Worm (Caenorhabditis elegans) whole organism, young adult: ENCODE measurements around the gene pqn-83.

Experiments
- B0035.1 ChIP-seq: sonication (generic microtip); optimal IDR thresholded peaks from 2 replicates; lab custom pipeline; 2016; ENCODE audit warnings: missing genetic modification characterization, mild to moderate bottlenecking, missing compliant biosample characterization, missing genotype, missing genetic modification reagents
- B0261.1 ChIP-seq: sonication (generic microtip); optimal IDR thresholded peaks from 2 replicates; lab custom pipeline; 2016; ENCODE audit warnings: mild to moderate bottlenecking, missing genetic modification characterization, moderate library complexity, missing compliant biosample characterization
- B0336.3 ChIP-seq: fragments of 200-800 bp; sonication (Bioruptor generic); IDR thresholded peaks from 2 replicates; pipeline ENCODE4 v1.3.6; 2022; ENCODE audit warnings: missing genetic modification characterization, missing compliant biosample characterization
- D2030.7 ChIP-seq: fragments of 200-800 bp; sonication (Bioruptor generic); IDR thresholded peaks from 2 replicates; pipeline ENCODE4 v1.3.6; 2022; ENCODE audit warnings: missing genetic modification reagents, missing genetic modification characterization, missing compliant biosample characterization
- F10E7.11 ChIP-seq: sonication (generic microtip); optimal IDR thresholded peaks from 2 replicates; lab custom pipeline; 2017; ENCODE audit warnings: mild to moderate bottlenecking, missing genetic modification characterization, moderate library complexity, missing compliant biosample characterization
- F23B12.7 ChIP-seq: sonication (generic microtip); optimal IDR thresholded peaks from 2 replicates; lab custom pipeline; 2017; ENCODE audit warnings: missing genetic modification characterization, mild to moderate bottlenecking, missing compliant biosample characterization, antibody characterized with exemption, moderate library complexity; ENCODE audit not compliant: insufficient read depth
- F33H1.4 ChIP-seq: fragments of 200-800 bp; sonication (Bioruptor generic); IDR thresholded peaks from 2 replicates; pipeline ENCODE4 v1.3.6; 2022; ENCODE audit warnings: missing genetic modification reagents, missing genetic modification characterization, missing compliant biosample characterization
- F49E8.2 ChIP-seq: sonication (generic microtip); optimal IDR thresholded peaks from 3 replicates; lab custom pipeline; 2017; ENCODE audit warnings: missing genetic modification characterization, mild to moderate bottlenecking, missing compliant biosample characterization, antibody characterized with exemption, moderate library complexity; ENCODE audit not compliant: insufficient read depth
- F52B5.7 ChIP-seq: sonication (generic microtip); optimal IDR thresholded peaks from 2 replicates; lab custom pipeline; 2016; ENCODE audit warnings: mild to moderate bottlenecking, missing genetic modification characterization, missing compliant biosample characterization
- F55B11.4 ChIP-seq: sonication (generic microtip); optimal IDR thresholded peaks from 2 replicates; lab custom pipeline; 2016; ENCODE audit warnings: missing compliant biosample characterization, missing genetic modification characterization, borderline replicate concordance; ENCODE audit not compliant: insufficient read depth
- Y56A3A.18 ChIP-seq: fragments of 200-800 bp; sonication (Bioruptor generic); IDR thresholded peaks from 2 replicates; pipeline ENCODE4 v1.3.6; 2022; ENCODE audit warnings: missing genetic modification reagents, missing genetic modification characterization, missing compliant biosample characterization
- ZK185.1 ChIP-seq: sonication (generic microtip); optimal IDR thresholded peaks from 2 replicates; lab custom pipeline; 2016; ENCODE audit warnings: mild to moderate bottlenecking, missing genetic modification characterization, missing compliant biosample characterization; ENCODE audit not compliant: poor library complexity, severe bottlenecking
- akir-1 ChIP-seq: fragments of 200-800 bp; sonication (Bioruptor generic); optimal IDR thresholded peaks from 2 replicates; lab custom pipeline; 2018; ENCODE audit warnings: mild to moderate bottlenecking, missing genetic modification characterization, moderate library complexity, missing compliant biosample characterization
- atf-7 ChIP-seq: sonication (generic microtip); optimal IDR thresholded peaks from 2 replicates; lab custom pipeline; 2017; ENCODE audit warnings: mild to moderate bottlenecking, missing genetic modification characterization, missing compliant biosample characterization
- attf-3 ChIP-seq: fragments of 200-800 bp; sonication (Bioruptor generic); conservative IDR thresholded peaks from 2 replicates; pipeline ENCODE4 v1.3.6; 2022; ENCODE audit warnings: missing genetic modification reagents, missing genetic modification characterization, missing compliant biosample characterization
- attf-5 ChIP-seq: fragments of 200-800 bp; sonication (Bioruptor generic); optimal IDR thresholded peaks from 2 replicates; lab custom pipeline; 2018; ENCODE audit warnings: mild to moderate bottlenecking, missing genetic modification characterization, missing compliant biosample characterization
- bed-1 ChIP-seq: fragments of 200-800 bp; sonication (Bioruptor generic); IDR thresholded peaks from 2 replicates; pipeline ENCODE4 v1.3.6; 2022; ENCODE audit warnings: missing genetic modification reagents, missing genetic modification characterization, missing compliant biosample characterization
- ceh-58 ChIP-seq: fragments of 200-800 bp; sonication (Bioruptor generic); IDR thresholded peaks from 2 replicates; pipeline ENCODE4 v1.3.6; 2022; ENCODE audit warnings: missing genetic modification characterization, missing compliant biosample characterization
- chd-7 ChIP-seq: sonication (generic microtip); optimal IDR thresholded peaks from 2 replicates; lab custom pipeline; 2016; ENCODE audit warnings: mild to moderate bottlenecking, missing genetic modification characterization, moderate library complexity, missing compliant biosample characterization
- dox-1 ChIP-seq: fragments of 200-800 bp; sonication (Bioruptor generic); IDR thresholded peaks from 2 replicates; pipeline ENCODE4 v1.3.6; 2022; ENCODE audit warnings: missing genetic modification reagents, missing genetic modification characterization, missing compliant biosample characterization
- dpff-1 ChIP-seq: sonication (generic microtip); optimal IDR thresholded peaks from 2 replicates; lab custom pipeline; 2017; ENCODE audit warnings: mild to moderate bottlenecking, missing genetic modification characterization, missing compliant biosample characterization
- egl-44 ChIP-seq: fragments of 200-800 bp; sonication (Bioruptor generic); IDR thresholded peaks from 2 replicates; pipeline ENCODE4 v1.3.6; 2022; ENCODE audit warnings: missing genetic modification reagents, missing genetic modification characterization, missing compliant biosample characterization
- ekl-4 ChIP-seq: fragments of 200-800 bp; sonication (Bioruptor generic); IDR thresholded peaks from 2 replicates; pipeline ENCODE4 v1.3.6; 2022; ENCODE audit warnings: missing genetic modification reagents, missing genetic modification characterization, missing compliant biosample characterization
- gei-17 ChIP-seq: fragments of 200-800 bp; sonication (Bioruptor generic); optimal IDR thresholded peaks from 2 replicates; lab custom pipeline; 2018; ENCODE audit warnings: mild to moderate bottlenecking, missing genetic modification characterization, missing compliant biosample characterization
- him-1 ChIP-seq: sonication (generic microtip); optimal IDR thresholded peaks from 2 replicates; lab custom pipeline; 2016; ENCODE audit warnings: missing genotype, missing genetic modification reagents, missing genetic modification characterization, missing compliant biosample characterization
- hlh-12 ChIP-seq: sonication (generic microtip); optimal IDR thresholded peaks from 2 replicates; lab custom pipeline; 2016; ENCODE audit warnings: missing genetic modification characterization, missing compliant biosample characterization
- lag-1 ChIP-seq: fragments of 200-800 bp; sonication (Bioruptor generic); IDR thresholded peaks from 2 replicates; pipeline ENCODE4 v1.3.6; 2022; ENCODE audit warnings: missing genetic modification reagents, missing genetic modification characterization, missing compliant biosample characterization
- let-526 ChIP-seq: fragments of 200-800 bp; sonication (Bioruptor generic); IDR thresholded peaks from 2 replicates; pipeline ENCODE4 v1.3.6; 2022; ENCODE audit warnings: missing genetic modification reagents, missing genetic modification characterization, missing compliant biosample characterization
- let-607 ChIP-seq, 2 experiments: fragments of 200-800 bp in 1 of 2; sonication (Bioruptor generic) in 1 of 2; sonication (generic microtip) in 1 of 2; optimal IDR thresholded peaks; 2 replicates each; lab custom pipeline; 2016 to 2018; ENCODE audit warnings: mild to moderate bottlenecking in 2 of 2, missing compliant biosample characterization in 2 of 2, missing genetic modification characterization in 2 of 2, moderate library complexity in 2 of 2, missing genotype in 1 of 2
- lin-54 ChIP-seq: fragments of 200-800 bp; sonication (Bioruptor generic); optimal IDR thresholded peaks from 2 replicates; lab custom pipeline; 2018; ENCODE audit warnings: mild to moderate bottlenecking, missing genetic modification characterization, missing compliant biosample characterization
- madf-10 ChIP-seq: sonication (generic microtip); optimal IDR thresholded peaks from 2 replicates; lab custom pipeline; 2016; ENCODE audit warnings: mild to moderate bottlenecking, missing genetic modification characterization, missing compliant biosample characterization
- madf-6 ChIP-seq: fragments of 200-800 bp; sonication (Bioruptor generic); IDR thresholded peaks from 2 replicates; pipeline ENCODE4 v1.3.6; 2022; ENCODE audit warnings: missing genetic modification reagents, missing genetic modification characterization, missing compliant biosample characterization
- mcd-1 ChIP-seq: fragments of 200-800 bp; sonication (Bioruptor generic); IDR thresholded peaks from 2 replicates; pipeline ENCODE4 v1.3.6; 2022; ENCODE audit warnings: missing genetic modification reagents, missing genetic modification characterization, missing compliant biosample characterization
- mxl-1 ChIP-seq: sonication (generic microtip); optimal IDR thresholded peaks from 2 replicates; lab custom pipeline; 2016; ENCODE audit warnings: missing genetic modification characterization, missing compliant biosample characterization
- nfyb-1 ChIP-seq: fragments of 200-800 bp; sonication (Bioruptor generic); IDR thresholded peaks from 2 replicates; pipeline ENCODE4 v1.3.6; 2022; ENCODE audit warnings: missing genetic modification reagents, missing genetic modification characterization, missing compliant biosample characterization
- nhr-120 ChIP-seq: fragments of 200-800 bp; sonication (Bioruptor generic); IDR thresholded peaks from 2 replicates; pipeline ENCODE4 v1.3.6; 2022; ENCODE audit warnings: missing genetic modification characterization, missing compliant biosample characterization
- nhr-80 ChIP-seq: sonication (generic microtip); optimal IDR thresholded peaks from 2 replicates; lab custom pipeline; 2016; ENCODE audit warnings: missing genetic modification characterization, missing compliant biosample characterization
- nhr-90 ChIP-seq: sonication (generic microtip); optimal IDR thresholded peaks from 2 replicates; lab custom pipeline; 2016; ENCODE audit warnings: missing genotype, mild to moderate bottlenecking, missing genetic modification characterization, missing compliant biosample characterization
- rpc-1 ChIP-seq, 2 experiments: fragments of 150-350 bp in 1 of 2; sonication (generic microtip) in 1 of 2; optimal IDR thresholded peaks; 2 replicates each; lab custom pipeline; 2014 to 2018; ENCODE audit warnings: missing biosample characterization in 1 of 2, missing genetic modification characterization in 1 of 2, missing genetic modification reagents in 1 of 2, missing genotype in 1 of 2
- snpc-3.4 ChIP-seq: sonication (generic microtip); optimal IDR thresholded peaks from 2 replicates; lab custom pipeline; 2017; ENCODE audit warnings: missing genetic modification characterization, mild to moderate bottlenecking, missing compliant biosample characterization, antibody characterized with exemption, moderate library complexity, missing genotype, missing genetic modification reagents
- snpc-4 ChIP-seq, 5 experiments: fragments of 150-350 bp in 1 of 5; sonication (generic microtip) in 4 of 5; optimal IDR thresholded peaks; 2 replicates each; lab custom pipeline; 2014 to 2018; ENCODE audit warnings: missing genetic modification characterization in 5 of 5, missing biosample characterization in 3 of 5, antibody characterized with exemption in 2 of 5, mild to moderate bottlenecking in 2 of 5, missing compliant biosample characterization in 2 of 5, missing genotype in 2 of 5, moderate library complexity in 2 of 5, missing genetic modification reagents in 1 of 5
- somi-1 ChIP-seq: fragments of 200-800 bp; sonication (Bioruptor generic); optimal IDR thresholded peaks from 2 replicates; lab custom pipeline; 2018; ENCODE audit warnings: mild to moderate bottlenecking, missing genetic modification characterization, missing compliant biosample characterization
- tbp1 ChIP-seq: fragments of 200-800 bp; sonication (Bioruptor generic); optimal IDR thresholded peaks from 2 replicates; lab custom pipeline; 2018; ENCODE audit warnings: mild to moderate bottlenecking, missing genetic modification characterization, missing compliant biosample characterization
- tlf-1 ChIP-seq: fragments of 200-800 bp; sonication (Bioruptor generic); optimal IDR thresholded peaks from 2 replicates; lab custom pipeline; 2018; ENCODE audit warnings: mild to moderate bottlenecking, missing genetic modification characterization, missing compliant biosample characterization
- unc-130 ChIP-seq: sonication (generic microtip); optimal IDR thresholded peaks from 2 replicates; lab custom pipeline; 2016; ENCODE audit warnings: missing genetic modification reagents, missing genetic modification characterization, missing compliant biosample characterization
- xnd-1 ChIP-seq: sonication (generic microtip); optimal IDR thresholded peaks from 2 replicates; lab custom pipeline; 2016; ENCODE audit warnings: missing genotype, missing genetic modification reagents, missing genetic modification characterization, missing compliant biosample characterization
- ztf-26 ChIP-seq: sonication (generic microtip); optimal IDR thresholded peaks from 2 replicates; lab custom pipeline; 2017; ENCODE audit warnings: missing genetic modification characterization, missing compliant biosample characterization
- ztf-3 ChIP-seq: fragments of 200-800 bp; sonication (Bioruptor generic); optimal IDR thresholded peaks from 2 replicates; lab custom pipeline; 2018; ENCODE audit warnings: mild to moderate bottlenecking, missing genetic modification characterization, missing compliant biosample characterization

Gene pqn-83

ce11 chrIII:13066828-13067227, 32.4 kb downstream of the pqn-83 start:
- TF ChIP-seq unc-130 (GFP tag; lab: Kevin White, UChicago) (no peak), nhr-80 (tag; lab: Kevin White, UChicago) (peak; percentile 90), F10E7.11 (tag; lab: Kevin White, UChicago) (no peak), nfyb-1 (no peak), nhr-120 (GFP tag; lab: Robert Waterston, UW) (no peak), let-607 (tag; optimal IDR thresholded peaks at IDR 0.05; lab: Kevin White, UChicago) (peak; percentile 35 to 56), F33H1.4 (GFP tag; lab: Robert Waterston, UW) (no peak), bed-1 (no peak), ztf-26 (tag; lab: Kevin White, UChicago) (no peak), tlf-1 (GFP tag; lab: Kevin White, UChicago) (no peak), attf-3 (GFP tag; lab: Robert Waterston, UW) (no peak), him-1 (tag; lab: Kevin White, UChicago) (no peak), lag-1 (no peak), nhr-90 (tag; lab: Kevin White, UChicago) (no peak), snpc-3.4 (tag; lab: Kevin White, UChicago) (no peak), gei-17 (no peak), tbp1 (GFP tag; lab: Kevin White, UChicago) (peak; percentile 10), let-526 (GFP tag; lab: Robert Waterston, UW) (no peak), dox-1 (peak; percentile 48; the same call in 1 of the 2 replicates), F23B12.7 (tag; lab: Kevin White, UChicago) (no peak), ekl-4 (GFP tag; lab: Robert Waterston, UW) (peak; percentile 40; the same call in 1 of the 2 replicates), egl-44 (GFP tag; lab: Robert Waterston, UW) (no peak), madf-6 (GFP tag; lab: Robert Waterston, UW) (no peak), mcd-1 (0 out of 2 replicates have a peak, but pooled peaks have one; percentile 20), B0261.1 (no peak), B0035.1 (no peak), rpc-1 (optimal IDR thresholded peaks at IDR 0.05; lab: Kevin White, UChicago) (no peak), rpc-1 (tag; optimal IDR thresholded peaks at IDR 0.05; lab: Kevin White, UChicago) (no peak), madf-10 (tag; lab: Kevin White, UChicago) (peak; percentile 25), hlh-12 (tag; lab: Kevin White, UChicago) (no peak), F55B11.4 (tag; lab: Kevin White, UChicago) (no peak), ceh-58 (GFP tag; lab: Robert Waterston, UW) (no peak), ZK185.1 (no peak), B0336.3 (GFP tag; lab: Robert Waterston, UW) (0 out of 2 replicates have a peak, but pooled peaks have one; percentile 31), dpff-1 (tag; lab: Kevin White, UChicago) (no peak), F49E8.2 (tag; lab: Kevin White, UChicago) (no peak), chd-7 (tag; lab: Kevin White, UChicago) (peak; percentile 9), Y56A3A.18 (GFP tag; lab: Robert Waterston, UW) (no peak), D2030.7 (GFP tag; lab: Robert Waterston, UW) (no peak), akir-1 (GFP tag; lab: Kevin White, UChicago) (no peak), ztf-3 (no peak), atf-7 (tag; lab: Kevin White, UChicago) (peak; percentile 26), lin-54 (peak; percentile 31), mxl-1 (tag; lab: Kevin White, UChicago) (no peak), attf-5 (GFP tag; lab: Kevin White, UChicago) (no peak), somi-1 (GFP tag; lab: Kevin White, UChicago) (no peak), snpc-4 (GFP tag; optimal IDR thresholded peaks at IDR 0.05; lab: Kevin White, UChicago) (no peak), snpc-4 (tag; optimal IDR thresholded peaks at IDR 0.05; lab: Kevin White, UChicago) (peak in 1 of 4 experiments; percentile 29), xnd-1 (no peak), F52B5.7 (tag; lab: Kevin White, UChicago) (no peak)
